Worm (Caenorhabditis elegans) whole organism, L4 larva: Measurements from ENCODE around the gene C17H11.4.

ENCODE experiments used
- F10B5.3 ChIP-seq: sonication (generic microtip); optimal IDR thresholded peaks from 2 replicates; lab custom pipeline; 2016; ENCODE audit warnings: mild to moderate bottlenecking, missing genetic modification characterization, missing compliant biosample characterization
- F26F4.8 ChIP-seq: fragments of 200-800 bp; sonication (Bioruptor generic); conservative IDR thresholded peaks from 2 replicates; pipeline ENCODE4 v1.3.6; 2022; ENCODE audit warnings: missing genetic modification characterization, missing compliant biosample characterization
- F37D6.2 ChIP-seq: sonication (generic microtip); optimal IDR thresholded peaks from 2 replicates; lab custom pipeline; 2016; ENCODE audit warnings: mild to moderate bottlenecking, missing genetic modification characterization, missing compliant biosample characterization
- F44E2.7 ChIP-seq: fragments of 200-800 bp; sonication (Bioruptor generic); IDR thresholded peaks from 2 replicates; pipeline ENCODE4 v2.1.2; 2022; ENCODE audit warnings: missing genetic modification characterization, missing compliant biosample characterization
- ZK337.2 ChIP-seq: fragments of 200-800 bp; sonication (Bioruptor generic); IDR thresholded peaks from 2 replicates; pipeline ENCODE4 v1.3.6; 2022; ENCODE audit warnings: missing genetic modification reagents, missing genetic modification characterization, missing compliant biosample characterization
- ZK546.5 ChIP-seq, 2 experiments: sonication (generic microtip); optimal IDR thresholded peaks; 2 replicates each; lab custom pipeline; 2017; ENCODE audit warnings: missing biosample characterization in 2 of 2, missing genetic modification characterization in 2 of 2
- aha-1 ChIP-seq: fragments of 150-350 bp; peaks from one replicate; lab custom pipeline; 2014; ENCODE audit warnings: missing biosample characterization, missing genetic modification characterization
- ceh-20 ChIP-seq: fragments of 200-800 bp; sonication (Bioruptor generic); IDR thresholded peaks from 2 replicates; pipeline ENCODE4 v1.3.6; 2022; ENCODE audit warnings: missing genetic modification reagents, missing genetic modification characterization, missing compliant biosample characterization
- ceh-62 ChIP-seq: sonication (generic microtip); optimal IDR thresholded peaks from 2 replicates; lab custom pipeline; 2017; ENCODE audit warnings: missing biosample characterization, missing genetic modification characterization
- ctbp-1 ChIP-seq: fragments of 200-800 bp; sonication (Bioruptor generic); IDR thresholded peaks from 2 replicates; pipeline ENCODE4 v1.3.6; 2022; ENCODE audit warnings: missing genetic modification reagents, missing genetic modification characterization, missing compliant biosample characterization
- daf-12 ChIP-seq: fragments of 150-350 bp; optimal IDR thresholded peaks from 2 replicates; lab custom pipeline; 2014; ENCODE audit warnings: missing biosample characterization, missing genetic modification reagents, missing genetic modification characterization
- daf-16 ChIP-seq, 3 experiments: sonication (generic microtip); optimal IDR thresholded peaks; 2 replicates each; lab custom pipeline; 2016 to 2017; ENCODE audit warnings: missing genetic modification characterization in 3 of 3, missing genetic modification reagents in 3 of 3, mild to moderate bottlenecking in 2 of 3, missing compliant biosample characterization in 2 of 3, missing biosample characterization in 1 of 3, moderate library complexity in 1 of 3
- daf-8 ChIP-seq: fragments of 200-800 bp; sonication (Bioruptor generic); IDR thresholded peaks from 2 replicates; pipeline ENCODE4 v1.3.6; 2022; ENCODE audit warnings: missing genetic modification characterization, missing compliant biosample characterization
- dmd-8 ChIP-seq: fragments of 200-800 bp; sonication (Bioruptor generic); IDR thresholded peaks from 2 replicates; pipeline ENCODE4 v1.3.6; 2022; ENCODE audit warnings: missing genetic modification characterization, missing compliant biosample characterization
- dpl-1 ChIP-seq: fragments of 150-350 bp; optimal IDR thresholded peaks from 2 replicates; lab custom pipeline; 2014; ENCODE audit warnings: missing biosample characterization, missing genetic modification reagents, missing genetic modification characterization
- duxl-1 ChIP-seq: sonication (generic microtip); optimal IDR thresholded peaks from 2 replicates; lab custom pipeline; 2016; ENCODE audit warnings: mild to moderate bottlenecking, missing genetic modification characterization, moderate library complexity, missing compliant biosample characterization; ENCODE audit not compliant: poor library complexity
- dve-1 ChIP-seq: sonication (generic microtip); optimal IDR thresholded peaks from 2 replicates; lab custom pipeline; 2017; ENCODE audit warnings: antibody characterized with exemption, mild to moderate bottlenecking, missing genetic modification characterization, missing compliant biosample characterization; ENCODE audit not compliant: insufficient read depth
- egl-43 ChIP-seq: fragments of 200-800 bp; sonication (Bioruptor generic); IDR thresholded peaks from 2 replicates; pipeline ENCODE4 v1.3.6; 2022; ENCODE audit warnings: missing genetic modification reagents, missing genetic modification characterization, missing compliant biosample characterization
- fkh-10 ChIP-seq: fragments of 150-350 bp; optimal IDR thresholded peaks from 2 replicates; lab custom pipeline; 2014; ENCODE audit warnings: missing biosample characterization, missing genetic modification reagents, missing genetic modification characterization
- gei-8 ChIP-seq: fragments of 200-800 bp; sonication (Bioruptor generic); optimal IDR thresholded peaks from 2 replicates; lab custom pipeline; 2018; ENCODE audit warnings: mild to moderate bottlenecking, missing genetic modification characterization, missing compliant biosample characterization
- hmg-1.1 ChIP-seq: fragments of 200-800 bp; sonication (Bioruptor generic); IDR thresholded peaks from 2 replicates; pipeline ENCODE4 v1.3.6; 2022; ENCODE audit warnings: missing genetic modification reagents, missing genetic modification characterization, missing compliant biosample characterization
- lin-13 ChIP-seq: fragments of 150-350 bp; optimal IDR thresholded peaks from 2 replicates; lab custom pipeline; 2014; ENCODE audit warnings: missing biosample characterization, missing genetic modification reagents, missing genetic modification characterization
- lin-15B ChIP-seq: fragments of 150-350 bp; sonication (generic microtip); optimal IDR thresholded peaks from 3 replicates; lab custom pipeline; 2014; ENCODE audit warnings: missing biosample characterization, missing genetic modification characterization
- lin-29 ChIP-seq: fragments of 200-800 bp; sonication (Bioruptor generic); IDR thresholded peaks from 2 replicates; pipeline ENCODE4 v1.3.6; 2022; ENCODE audit warnings: missing genetic modification reagents, missing genetic modification characterization, missing compliant biosample characterization
- lin-39 ChIP-seq: fragments of 150-350 bp; optimal IDR thresholded peaks from 2 replicates; lab custom pipeline; 2014; ENCODE audit warnings: missing biosample characterization, missing genetic modification reagents, missing genetic modification characterization
- lir-3 ChIP-seq: sonication (generic microtip); optimal IDR thresholded peaks from 2 replicates; lab custom pipeline; 2016; ENCODE audit warnings: mild to moderate bottlenecking, missing genetic modification characterization, missing compliant biosample characterization
- lsy-2 ChIP-seq, 2 experiments: fragments of 150-350 bp in 1 of 2; sonication (generic microtip) in 1 of 2; optimal IDR thresholded peaks; 2 replicates each; lab custom pipeline; 2014 to 2017; ENCODE audit warnings: missing biosample characterization in 2 of 2, missing genetic modification characterization in 2 of 2
- mdt-29 ChIP-seq: fragments of 200-800 bp; sonication (Bioruptor generic); IDR thresholded peaks from 2 replicates; pipeline ENCODE4 v1.3.6; 2022; ENCODE audit warnings: missing genetic modification reagents, missing genetic modification characterization, missing compliant biosample characterization
- mep-1 ChIP-seq: fragments of 150-350 bp; sonication (generic microtip); optimal IDR thresholded peaks from 3 replicates; lab custom pipeline; 2014; ENCODE audit warnings: missing biosample characterization, missing genetic modification characterization
- mes-2 ChIP-seq: sonication (generic microtip); optimal IDR thresholded peaks from 2 replicates; lab custom pipeline; 2016; ENCODE audit warnings: missing genotype, mild to moderate bottlenecking, missing genetic modification characterization, missing compliant biosample characterization; ENCODE audit not compliant: poor library complexity, severe bottlenecking
- mxl-3 ChIP-seq: fragments of 200-800 bp; sonication (Bioruptor generic); optimal IDR thresholded peaks from 2 replicates; lab custom pipeline; 2018; ENCODE audit warnings: mild to moderate bottlenecking, missing genetic modification characterization, missing compliant biosample characterization
- nhr-10 ChIP-seq: fragments of 150-350 bp; optimal IDR thresholded peaks from 2 replicates; lab custom pipeline; 2014; ENCODE audit warnings: missing biosample characterization, missing genetic modification characterization
- nhr-102 ChIP-seq: sonication (generic microtip); optimal IDR thresholded peaks from 2 replicates; lab custom pipeline; 2016; ENCODE audit warnings: mild to moderate bottlenecking, missing genetic modification characterization, moderate library complexity, missing compliant biosample characterization
- nhr-11 ChIP-seq: fragments of 150-350 bp; optimal IDR thresholded peaks from 2 replicates; lab custom pipeline; 2014; ENCODE audit warnings: missing biosample characterization, missing genetic modification characterization
- nhr-111 ChIP-seq: fragments of 200-800 bp; sonication (Bioruptor generic); optimal IDR thresholded peaks from 2 replicates; lab custom pipeline; 2018; ENCODE audit warnings: mild to moderate bottlenecking, missing genetic modification characterization, missing compliant biosample characterization
- nhr-25 ChIP-seq: sonication (generic microtip); optimal IDR thresholded peaks from 2 replicates; lab custom pipeline; 2017; ENCODE audit warnings: missing genetic modification characterization, mild to moderate bottlenecking, missing compliant biosample characterization, antibody characterized with exemption, moderate library complexity, borderline replicate concordance; ENCODE audit not compliant: insufficient read depth
- nhr-28 ChIP-seq: fragments of 150-350 bp; optimal IDR thresholded peaks from 2 replicates; lab custom pipeline; 2014; ENCODE audit warnings: missing biosample characterization, missing genetic modification characterization
- nhr-76 ChIP-seq: fragments of 150-350 bp; optimal IDR thresholded peaks from 2 replicates; lab custom pipeline; 2014; ENCODE audit warnings: missing biosample characterization, missing genetic modification characterization
- nhr-77 ChIP-seq: fragments of 150-350 bp; optimal IDR thresholded peaks from 2 replicates; lab custom pipeline; 2014; ENCODE audit warnings: missing biosample characterization, missing genetic modification characterization
- saeg-2 ChIP-seq: fragments of 200-800 bp; sonication (Bioruptor generic); IDR thresholded peaks from 2 replicates; pipeline ENCODE4 v1.3.6; 2022; ENCODE audit warnings: missing genetic modification reagents, missing genetic modification characterization, missing compliant biosample characterization
- sdz-12 ChIP-seq: fragments of 200-800 bp; sonication (Bioruptor generic); optimal IDR thresholded peaks from 2 replicates; lab custom pipeline; 2018; ENCODE audit warnings: mild to moderate bottlenecking, missing genetic modification characterization, missing compliant biosample characterization
- set-16 ChIP-seq: fragments of 200-800 bp; sonication (Bioruptor generic); IDR thresholded peaks from 2 replicates; pipeline ENCODE4 v1.3.6; 2022; ENCODE audit warnings: missing genetic modification reagents, missing genetic modification characterization, missing compliant biosample characterization
- skn-1 ChIP-seq: fragments of 150-350 bp; optimal IDR thresholded peaks from 2 replicates; lab custom pipeline; 2014; ENCODE audit warnings: missing biosample characterization, missing genetic modification characterization
- tra-1 ChIP-seq: fragments of 200-800 bp; sonication (Bioruptor generic); IDR thresholded peaks from 2 replicates; pipeline ENCODE4 v1.3.6; 2022; ENCODE audit warnings: missing genetic modification reagents, missing genetic modification characterization, missing compliant biosample characterization
- unc-39 ChIP-seq: sonication (generic microtip); optimal IDR thresholded peaks from 2 replicates; lab custom pipeline; 2017; ENCODE audit warnings: missing biosample characterization, missing genetic modification characterization
- unc-62 ChIP-seq, 3 experiments: fragments of 150-350 bp in 1 of 3; sonication (generic microtip); optimal IDR thresholded peaks in 2 of 3; peaks in 1 of 3; 1 replicate in 1 of 3; 2 replicates in 2 of 3; lab custom pipeline; 2014 to 2017; ENCODE audit warnings: missing biosample characterization in 3 of 3, missing genetic modification characterization in 3 of 3, missing genetic modification reagents in 3 of 3, missing genotype in 1 of 3
- zag-1 ChIP-seq: fragments of 150-350 bp; optimal IDR thresholded peaks from 2 replicates; lab custom pipeline; 2014; ENCODE audit warnings: missing biosample characterization, missing genetic modification characterization
- zip-11 ChIP-seq: fragments of 200-800 bp; sonication (Bioruptor generic); IDR thresholded peaks from 2 replicates; pipeline ENCODE4 v1.3.6; 2022; ENCODE audit warnings: missing genetic modification characterization, missing compliant biosample characterization
- zip-2 ChIP-seq: fragments of 150-350 bp; optimal IDR thresholded peaks from 2 replicates; lab custom pipeline; 2014; ENCODE audit warnings: missing biosample characterization, missing genetic modification characterization
- ztf-11 ChIP-seq: fragments of 150-350 bp; optimal IDR thresholded peaks from 2 replicates; lab custom pipeline; 2014; ENCODE audit warnings: missing biosample characterization, missing genetic modification characterization

C17H11.4 gene

DNA sequence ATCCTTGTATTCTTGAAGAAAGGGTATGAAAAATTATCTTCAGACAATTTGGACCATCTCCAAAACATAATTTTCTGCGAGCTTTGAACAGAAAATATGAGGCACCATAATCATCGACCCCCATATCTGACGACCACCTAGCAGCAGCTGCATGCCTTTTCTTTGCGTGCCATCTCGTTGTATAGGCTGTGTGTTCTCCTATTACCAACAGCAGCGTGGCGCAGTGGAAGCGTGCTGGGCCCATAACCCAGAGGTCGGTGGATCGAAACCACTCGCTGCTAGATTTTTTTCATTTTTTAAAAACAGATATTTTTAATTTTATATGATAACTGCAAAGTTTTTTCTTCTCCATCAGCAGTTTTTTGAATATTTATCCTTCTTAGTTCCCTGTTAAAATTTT is 25.5 kb downstream of the C17H11.4 start (continued):
- peak; percentile 76 for TF ChIP-seq mes-2 (tag; lab: Kevin White, UChicago)
- TF ChIP-seq daf-16 (GFP tag; optimal IDR thresholded peaks at IDR 0.05; lab: Kevin White, UChicago): no peak
- TF ChIP-seq daf-16 (tag; optimal IDR thresholded peaks at IDR 0.05; lab: Kevin White, UChicago): peak; percentile 22
- no peak for TF ChIP-seq daf-8 (GFP tag; lab: Robert Waterston, UW)
- no peak for TF ChIP-seq dpl-1 (GFP tag; lab: Kevin White, UChicago)
- TF ChIP-seq ceh-20 (GFP tag; lab: Robert Waterston, UW): 0 out of 2 replicates have a peak, but pooled peaks have one; percentile 26
- TF ChIP-seq lir-3 (tag; lab: Kevin White, UChicago): no peak
- TF ChIP-seq lsy-2 (tag; optimal IDR thresholded peaks at IDR 0.05; lab: Kevin White, UChicago): no peak
- no peak for TF ChIP-seq zip-2 (tag; lab: Kevin White, UChicago)
- no peak for TF ChIP-seq skn-1 (tag; lab: Kevin White, UChicago)
- TF ChIP-seq unc-39 (tag; lab: Kevin White, UChicago): no peak
- TF ChIP-seq zip-11 (GFP tag; lab: Robert Waterston, UW): no peak
- TF ChIP-seq ZK337.2 (GFP tag; lab: Robert Waterston, UW): peak; percentile 45; the same call in 1 of the 2 replicates
- no peak for TF ChIP-seq nhr-25
- 0 out of 2 replicates have a peak, but pooled peaks have one; percentile 26 for TF ChIP-seq saeg-2 (GFP tag; lab: Robert Waterston, UW)
- no peak for TF ChIP-seq nhr-111 (GFP tag; lab: Kevin White, UChicago)
- peak; percentile 50; the same call in 1 of the 2 replicates for TF ChIP-seq tra-1
- TF ChIP-seq gei-8 (GFP tag; lab: Kevin White, UChicago): no peak
- TF ChIP-seq lin-39 (tag; lab: Kevin White, UChicago): no peak
- TF ChIP-seq daf-12 (tag; lab: Kevin White, UChicago): no peak
- TF ChIP-seq zag-1 (tag; lab: Kevin White, UChicago): no peak
- TF ChIP-seq set-16 (GFP tag; lab: Robert Waterston, UW): peak; percentile 29; the same call in 1 of the 2 replicates
- TF ChIP-seq duxl-1: no peak
- no peak for TF ChIP-seq ztf-11 (tag; lab: Kevin White, UChicago)
- no peak for TF ChIP-seq sdz-12
- TF ChIP-seq lin-29 (GFP tag; lab: Robert Waterston, UW): peak; percentile 25; the same call in 1 of the 2 replicates
- TF ChIP-seq mep-1 (tag; lab: Kevin White, UChicago): no peak
- TF ChIP-seq lin-15B (tag; lab: Kevin White, UChicago): no peak
- TF ChIP-seq hmg-1.1 (GFP tag; lab: Robert Waterston, UW): peak; percentile 77
- peak; percentile 50; the same call in 1 of the 2 replicates for TF ChIP-seq ctbp-1
- TF ChIP-seq egl-43 (GFP tag; lab: Robert Waterston, UW): peak; percentile 88
- no peak for TF ChIP-seq dve-1 (tag; lab: Kevin White, UChicago)
- no peak for TF ChIP-seq nhr-102 (tag; lab: Kevin White, UChicago)
- TF ChIP-seq aha-1 (tag; lab: Kevin White, UChicago): peak; percentile 48
- no peak for TF ChIP-seq ZK546.5 (tag; optimal IDR thresholded peaks at IDR 0.05; lab: Kevin White, UChicago)
- no peak for TF ChIP-seq nhr-10 (tag; lab: Kevin White, UChicago)
- no peak for TF ChIP-seq F10B5.3 (tag; lab: Kevin White, UChicago)
- TF ChIP-seq unc-62 (GFP tag; optimal IDR thresholded peaks at IDR 0.05 in 1 of 2; lab: Kevin White, UChicago): peak in 1 of 2 experiments; percentile 54
- TF ChIP-seq unc-62 (tag; optimal IDR thresholded peaks at IDR 0.05; lab: Kevin White, UChicago): no peak
- TF ChIP-seq ceh-62 (tag; lab: Kevin White, UChicago): no peak
- TF ChIP-seq F26F4.8 (GFP tag; lab: Robert Waterston, UW): peak; percentile 77
- TF ChIP-seq lin-13 (GFP tag; lab: Kevin White, UChicago): no peak
- peak; percentile 63; the same call in 1 of the 2 replicates for TF ChIP-seq F44E2.7 (GFP tag; lab: Robert Waterston, UW)
- peak; percentile 85 for TF ChIP-seq dmd-8 (GFP tag; lab: Robert Waterston, UW)
- TF ChIP-seq mdt-29 (GFP tag; lab: Robert Waterston, UW): no peak
- TF ChIP-seq nhr-77 (tag; lab: Kevin White, UChicago): no peak
- no peak for TF ChIP-seq nhr-11 (tag; lab: Kevin White, UChicago)
- TF ChIP-seq F37D6.2 (tag; lab: Kevin White, UChicago): no peak
- TF ChIP-seq fkh-10: no peak
- TF ChIP-seq mxl-3: no peak
- no peak for TF ChIP-seq nhr-76 (tag; lab: Kevin White, UChicago)
- no peak for TF ChIP-seq nhr-28 (tag; lab: Kevin White, UChicago)
